Worm (Caenorhabditis elegans) whole organism, young adult: Measurements from ENCODE around the gene R03H10.1.

ENCODE experiments used
- B0035.1 ChIP-seq: sonication (generic microtip); optimal IDR thresholded peaks from 2 replicates; lab custom pipeline; 2016; ENCODE audit warnings: missing genetic modification characterization, mild to moderate bottlenecking, missing compliant biosample characterization, missing genotype, missing genetic modification reagents
- D2030.7 ChIP-seq: fragments of 200-800 bp; sonication (Bioruptor generic); IDR thresholded peaks from 2 replicates; pipeline ENCODE4 v1.3.6; 2022; ENCODE audit warnings: missing genetic modification reagents, missing genetic modification characterization, missing compliant biosample characterization
- F10E7.11 ChIP-seq: sonication (generic microtip); optimal IDR thresholded peaks from 2 replicates; lab custom pipeline; 2017; ENCODE audit warnings: mild to moderate bottlenecking, missing genetic modification characterization, moderate library complexity, missing compliant biosample characterization
- F33H1.4 ChIP-seq: fragments of 200-800 bp; sonication (Bioruptor generic); IDR thresholded peaks from 2 replicates; pipeline ENCODE4 v1.3.6; 2022; ENCODE audit warnings: missing genetic modification reagents, missing genetic modification characterization, missing compliant biosample characterization
- F37B4.10 ChIP-seq: fragments of 200-800 bp; sonication (Bioruptor generic); IDR thresholded peaks from 2 replicates; pipeline ENCODE4 v1.3.6; 2022; ENCODE audit warnings: missing genetic modification characterization, missing compliant biosample characterization
- F49E8.2 ChIP-seq: sonication (generic microtip); optimal IDR thresholded peaks from 3 replicates; lab custom pipeline; 2017; ENCODE audit warnings: missing genetic modification characterization, mild to moderate bottlenecking, missing compliant biosample characterization, antibody characterized with exemption, moderate library complexity; ENCODE audit not compliant: insufficient read depth
- F52B5.7 ChIP-seq: sonication (generic microtip); optimal IDR thresholded peaks from 2 replicates; lab custom pipeline; 2016; ENCODE audit warnings: mild to moderate bottlenecking, missing genetic modification characterization, missing compliant biosample characterization
- F57C9.4 ChIP-seq: sonication (generic microtip); optimal IDR thresholded peaks from 2 replicates; lab custom pipeline; 2017; ENCODE audit warnings: mild to moderate bottlenecking, missing genetic modification characterization, missing compliant biosample characterization
- Y53F4B.3 ChIP-seq: fragments of 200-800 bp; sonication (Bioruptor generic); IDR thresholded peaks from 2 replicates; pipeline ENCODE4 v1.3.6; 2022; ENCODE audit warnings: missing genetic modification reagents, missing genetic modification characterization, missing compliant biosample characterization
- Y56A3A.18 ChIP-seq: fragments of 200-800 bp; sonication (Bioruptor generic); IDR thresholded peaks from 2 replicates; pipeline ENCODE4 v1.3.6; 2022; ENCODE audit warnings: missing genetic modification reagents, missing genetic modification characterization, missing compliant biosample characterization
- ama-1 ChIP-seq, 3 experiments: fragments of 150-350 bp in 1 of 3; sonication (generic microtip) in 2 of 3; optimal IDR thresholded peaks; 2 replicates each; lab custom pipeline; 2014 to 2018; ENCODE audit warnings: missing biosample characterization in 2 of 3, missing genetic modification characterization in 2 of 3, missing genetic modification reagents in 2 of 3
- athp-1 ChIP-seq: sonication (generic microtip); optimal IDR thresholded peaks from 2 replicates; lab custom pipeline; 2017; ENCODE audit warnings: mild to moderate bottlenecking, missing genetic modification characterization, missing compliant biosample characterization
- attf-3 ChIP-seq: fragments of 200-800 bp; sonication (Bioruptor generic); conservative IDR thresholded peaks from 2 replicates; pipeline ENCODE4 v1.3.6; 2022; ENCODE audit warnings: missing genetic modification reagents, missing genetic modification characterization, missing compliant biosample characterization
- attf-6 ChIP-seq: fragments of 200-800 bp; sonication (Bioruptor generic); IDR thresholded peaks from 2 replicates; pipeline ENCODE4 v1.3.6; 2022; ENCODE audit warnings: missing genetic modification reagents, missing genetic modification characterization, missing compliant biosample characterization
- ccch-3 ChIP-seq: fragments of 200-800 bp; sonication (Bioruptor generic); optimal IDR thresholded peaks from 2 replicates; lab custom pipeline; 2018; ENCODE audit warnings: mild to moderate bottlenecking, missing genetic modification characterization, missing compliant biosample characterization
- cebp-1 ChIP-seq, 2 experiments: fragments of 200-800 bp in 1 of 2; sonication (Bioruptor generic) in 1 of 2; sonication (generic microtip) in 1 of 2; IDR thresholded peaks in 1 of 2; optimal IDR thresholded peaks in 1 of 2; 2 replicates each; pipeline versions ENCODE4 v1.3.6 to Lab custom; 2017 to 2022; ENCODE audit warnings: missing compliant biosample characterization in 2 of 2, missing genetic modification characterization in 2 of 2, mild to moderate bottlenecking in 1 of 2, missing genetic modification reagents in 1 of 2, moderate library complexity in 1 of 2
- ceh-79 ChIP-seq: sonication (generic microtip); optimal IDR thresholded peaks from 2 replicates; lab custom pipeline; 2017; ENCODE audit warnings: mild to moderate bottlenecking, missing genetic modification characterization, missing compliant biosample characterization
- ceh-91 ChIP-seq: fragments of 200-800 bp; sonication (Bioruptor generic); IDR thresholded peaks from 2 replicates; pipeline ENCODE4 v1.3.6; 2022; ENCODE audit warnings: missing genetic modification reagents, missing genetic modification characterization, missing compliant biosample characterization
- chd-7 ChIP-seq: sonication (generic microtip); optimal IDR thresholded peaks from 2 replicates; lab custom pipeline; 2016; ENCODE audit warnings: mild to moderate bottlenecking, missing genetic modification characterization, moderate library complexity, missing compliant biosample characterization
- dox-1 ChIP-seq: fragments of 200-800 bp; sonication (Bioruptor generic); IDR thresholded peaks from 2 replicates; pipeline ENCODE4 v1.3.6; 2022; ENCODE audit warnings: missing genetic modification reagents, missing genetic modification characterization, missing compliant biosample characterization
- efl-1 ChIP-seq: fragments of 150-350 bp; optimal IDR thresholded peaks from 2 replicates; lab custom pipeline; 2014; ENCODE audit warnings: missing biosample characterization, missing genetic modification reagents, missing genetic modification characterization
- egl-18 ChIP-seq: fragments of 200-800 bp; sonication (Bioruptor generic); IDR thresholded peaks from 2 replicates; pipeline ENCODE4 v1.3.6; 2022; ENCODE audit warnings: missing genetic modification reagents, missing genetic modification characterization, missing compliant biosample characterization
- egrh-3 ChIP-seq: fragments of 200-800 bp; sonication (Bioruptor generic); IDR thresholded peaks from 2 replicates; pipeline ENCODE4 v1.3.6; 2022; ENCODE audit warnings: missing genetic modification reagents, missing genetic modification characterization, missing compliant biosample characterization
- ekl-4 ChIP-seq: fragments of 200-800 bp; sonication (Bioruptor generic); IDR thresholded peaks from 2 replicates; pipeline ENCODE4 v1.3.6; 2022; ENCODE audit warnings: missing genetic modification reagents, missing genetic modification characterization, missing compliant biosample characterization
- him-1 ChIP-seq: sonication (generic microtip); optimal IDR thresholded peaks from 2 replicates; lab custom pipeline; 2016; ENCODE audit warnings: missing genotype, missing genetic modification reagents, missing genetic modification characterization, missing compliant biosample characterization
- hlh-12 ChIP-seq: sonication (generic microtip); optimal IDR thresholded peaks from 2 replicates; lab custom pipeline; 2016; ENCODE audit warnings: missing genetic modification characterization, missing compliant biosample characterization
- hmg-1.2 ChIP-seq: fragments of 200-800 bp; sonication (Bioruptor generic); IDR thresholded peaks from 2 replicates; pipeline ENCODE4 v1.3.6; 2022; ENCODE audit warnings: missing genetic modification reagents, missing genetic modification characterization, missing compliant biosample characterization
- hrde-1 ChIP-seq: sonication (generic microtip); optimal IDR thresholded peaks from 2 replicates; lab custom pipeline; 2016; ENCODE audit warnings: missing genetic modification characterization, mild to moderate bottlenecking, missing compliant biosample characterization, moderate library complexity, missing genotype, missing genetic modification reagents, borderline replicate concordance
- let-526 ChIP-seq: fragments of 200-800 bp; sonication (Bioruptor generic); IDR thresholded peaks from 2 replicates; pipeline ENCODE4 v1.3.6; 2022; ENCODE audit warnings: missing genetic modification reagents, missing genetic modification characterization, missing compliant biosample characterization
- lin-26 ChIP-seq: fragments of 200-800 bp; sonication (Bioruptor generic); IDR thresholded peaks from 2 replicates; pipeline ENCODE4 v1.3.6; 2022; ENCODE audit warnings: missing genetic modification reagents, missing genetic modification characterization, missing compliant biosample characterization
- lin-35 ChIP-seq, 3 experiments: fragments of 150-350 bp in 2 of 3; sonication (generic microtip) in 1 of 3; optimal IDR thresholded peaks; 2 replicates each; lab custom pipeline; 2014 to 2018; ENCODE audit warnings: missing biosample characterization in 3 of 3, missing genetic modification characterization in 3 of 3, missing genetic modification reagents in 3 of 3
- madf-6 ChIP-seq: fragments of 200-800 bp; sonication (Bioruptor generic); IDR thresholded peaks from 2 replicates; pipeline ENCODE4 v1.3.6; 2022; ENCODE audit warnings: missing genetic modification reagents, missing genetic modification characterization, missing compliant biosample characterization
- nfya-2 ChIP-seq: fragments of 200-800 bp; sonication (Bioruptor generic); IDR thresholded peaks from 2 replicates; pipeline ENCODE4 v1.3.6; 2022; ENCODE audit warnings: missing genetic modification reagents, missing genetic modification characterization, missing compliant biosample characterization
- nhr-120 ChIP-seq: fragments of 200-800 bp; sonication (Bioruptor generic); IDR thresholded peaks from 2 replicates; pipeline ENCODE4 v1.3.6; 2022; ENCODE audit warnings: missing genetic modification characterization, missing compliant biosample characterization
- nhr-80 ChIP-seq: sonication (generic microtip); optimal IDR thresholded peaks from 2 replicates; lab custom pipeline; 2016; ENCODE audit warnings: missing genetic modification characterization, missing compliant biosample characterization
- rpc-1 ChIP-seq, 2 experiments: fragments of 150-350 bp in 1 of 2; sonication (generic microtip) in 1 of 2; optimal IDR thresholded peaks; 2 replicates each; lab custom pipeline; 2014 to 2018; ENCODE audit warnings: missing biosample characterization in 1 of 2, missing genetic modification characterization in 1 of 2, missing genetic modification reagents in 1 of 2, missing genotype in 1 of 2
- sea-2 ChIP-seq: fragments of 200-800 bp; sonication (Bioruptor generic); IDR thresholded peaks from 2 replicates; pipeline ENCODE4 v1.3.6; 2022; ENCODE audit warnings: missing genetic modification characterization, missing compliant biosample characterization
- snpc-1.3 ChIP-seq: sonication (generic microtip); optimal IDR thresholded peaks from 2 replicates; lab custom pipeline; 2017; ENCODE audit warnings: missing genetic modification characterization, mild to moderate bottlenecking, missing compliant biosample characterization, antibody characterized with exemption, moderate library complexity, missing genotype, missing genetic modification reagents; ENCODE audit not compliant: insufficient read depth
- snpc-3.4 ChIP-seq: sonication (generic microtip); optimal IDR thresholded peaks from 2 replicates; lab custom pipeline; 2017; ENCODE audit warnings: missing genetic modification characterization, mild to moderate bottlenecking, missing compliant biosample characterization, antibody characterized with exemption, moderate library complexity, missing genotype, missing genetic modification reagents
- sptf-2 ChIP-seq: fragments of 200-800 bp; sonication (Bioruptor generic); optimal IDR thresholded peaks from 2 replicates; lab custom pipeline; 2018; ENCODE audit warnings: mild to moderate bottlenecking, missing genetic modification characterization, missing compliant biosample characterization
- unc-130 ChIP-seq: sonication (generic microtip); optimal IDR thresholded peaks from 2 replicates; lab custom pipeline; 2016; ENCODE audit warnings: missing genetic modification reagents, missing genetic modification characterization, missing compliant biosample characterization
- unc-62 ChIP-seq: fragments of 150-350 bp; optimal IDR thresholded peaks from 2 replicates; lab custom pipeline; 2014; ENCODE audit warnings: missing biosample characterization, missing genetic modification reagents, missing genetic modification characterization
- xnd-1 ChIP-seq: sonication (generic microtip); optimal IDR thresholded peaks from 2 replicates; lab custom pipeline; 2016; ENCODE audit warnings: missing genotype, missing genetic modification reagents, missing genetic modification characterization, missing compliant biosample characterization
- zfh-2 ChIP-seq: fragments of 200-800 bp; sonication (Bioruptor generic); conservative IDR thresholded peaks from 2 replicates; pipeline ENCODE4 v1.3.6; 2022; ENCODE audit warnings: missing genetic modification reagents, missing genetic modification characterization, missing compliant biosample characterization
- ztf-26 ChIP-seq: sonication (generic microtip); optimal IDR thresholded peaks from 2 replicates; lab custom pipeline; 2017; ENCODE audit warnings: missing genetic modification characterization, missing compliant biosample characterization

R03H10.1 gene

ce11 chrII:4228112-4228770, 48.2 kb downstream of the R03H10.1 start (continued):
- TF ChIP-seq nhr-80 (tag; lab: Kevin White, UChicago) (no peak), him-1 (tag; lab: Kevin White, UChicago) (no peak), hlh-12 (no peak), attf-3 (GFP tag; lab: Robert Waterston, UW) (no peak), let-526 (GFP tag; lab: Robert Waterston, UW) (no peak), zfh-2 (GFP tag; lab: Robert Waterston, UW) (peak; percentile 74), efl-1 (no peak), snpc-1.3 (tag; lab: Kevin White, UChicago) (no peak), Y56A3A.18 (GFP tag; lab: Robert Waterston, UW) (no peak), F52B5.7 (tag; lab: Kevin White, UChicago) (no peak), rpc-1 (optimal IDR thresholded peaks at IDR 0.05; lab: Kevin White, UChicago) (no peak), rpc-1 (tag; optimal IDR thresholded peaks at IDR 0.05; lab: Kevin White, UChicago) (no peak), snpc-3.4 (tag; lab: Kevin White, UChicago) (no peak), madf-6 (peak; percentile 66), dox-1 (GFP tag; lab: Robert Waterston, UW) (peak; percentile 4; the same call in 1 of the 2 replicates), D2030.7 (GFP tag; lab: Robert Waterston, UW) (no peak), ccch-3 (no peak), nfya-2 (no peak), egrh-3 (0 out of 2 replicates have a peak, but pooled peaks have one; percentile 13), hmg-1.2 (GFP tag; lab: Robert Waterston, UW) (0 out of 2 replicates have a peak, but pooled peaks have one; percentile 24), egl-18 (GFP tag; lab: Robert Waterston, UW) (no peak), unc-130 (GFP tag; lab: Kevin White, UChicago) (no peak), F33H1.4 (GFP tag; lab: Robert Waterston, UW) (peak; percentile 49), unc-62 (GFP tag; lab: Kevin White, UChicago) (no peak), F37B4.10 (GFP tag; lab: Robert Waterston, UW) (no peak), B0035.1 (tag; lab: Kevin White, UChicago) (no peak), cebp-1 (GFP tag; IDR thresholded peaks at IDR 0.05; lab: Robert Waterston, UW) (no peak), cebp-1 (tag; optimal IDR thresholded peaks at IDR 0.05; lab: Kevin White, UChicago) (peak; percentile 4), nhr-120 (GFP tag; lab: Robert Waterston, UW) (no peak), ztf-26 (tag; lab: Kevin White, UChicago) (no peak), lin-35 (GFP tag; optimal IDR thresholded peaks at IDR 0.05; lab: Kevin White, UChicago) (no peak), lin-26 (GFP tag; lab: Robert Waterston, UW) (no peak), Y53F4B.3 (GFP tag; lab: Robert Waterston, UW) (no peak), ama-1 (optimal IDR thresholded peaks at IDR 0.05; lab: Kevin White, UChicago) (no peak), ama-1 (GFP tag; optimal IDR thresholded peaks at IDR 0.05; lab: Kevin White, UChicago) (no peak), ceh-79 (tag; lab: Kevin White, UChicago) (no peak), ceh-91 (GFP tag; lab: Robert Waterston, UW) (no peak), chd-7 (tag; lab: Kevin White, UChicago) (peak; percentile 10)

ce11 chrII:4229106-4229708, 49.2 kb downstream of the R03H10.1 start, which contains the start of gene C16A11.3:
C16A11.3 (plus strand) TSS chrII:4229545.
- TF ChIP-seq ekl-4 (GFP tag; lab: Robert Waterston, UW) (peak; percentile 72), egrh-3 (no peak), sptf-2 (no peak), F49E8.2 (peak; percentile 91), snpc-1.3 (tag; lab: Kevin White, UChicago) (peak; percentile 64), athp-1 (peak; percentile 62), xnd-1 (tag; lab: Kevin White, UChicago) (peak; percentile 81), hrde-1 (tag; lab: Kevin White, UChicago) (peak; percentile 91), F10E7.11 (peak; percentile 41), efl-1 (no peak), F57C9.4 (tag; lab: Kevin White, UChicago) (no peak), attf-6 (GFP tag; lab: Robert Waterston, UW) (peak; percentile 70; the same call in 1 of the 2 replicates), sea-2 (GFP tag; lab: Robert Waterston, UW) (no peak)
